Fruit fly (Drosophila melanogaster): ENCODE results near the gene CG42724.

Gene CG42724

dm6 chr3R:6394247-6394522, 26.1 kb upstream of the CG42724 start:
- no peak for TF ChIP-seq ttk (optimal IDR thresholded peaks at IDR 0.05)
- TF ChIP-seq psq (optimal IDR thresholded peaks at IDR 0.05): no peak
- TF ChIP-seq Myc (optimal IDR thresholded peaks at IDR 0.05): no peak
- no peak for TF ChIP-seq h (optimal IDR thresholded peaks at IDR 0.05)
- no peak for TF ChIP-seq Sin3A (optimal IDR thresholded peaks at IDR 0.05)
- TF ChIP-seq insv (optimal IDR thresholded peaks at IDR 0.05): no peak

dm6 chr3R:6393515-6394246, 25.6 kb upstream of the CG42724 start:
- TF ChIP-seq h (optimal IDR thresholded peaks at IDR 0.05) (no peak), psq (optimal IDR thresholded peaks at IDR 0.05) (no peak), ttk (optimal IDR thresholded peaks at IDR 0.05) (no peak), Myc (optimal IDR thresholded peaks at IDR 0.05) (no peak), insv (optimal IDR thresholded peaks at IDR 0.05) (no peak), Sin3A (optimal IDR thresholded peaks at IDR 0.05) (no peak)

- TF ChIP-seq Sin3A (optimal IDR thresholded peaks at IDR 0.05): no peak
- no peak for TF ChIP-seq insv (optimal IDR thresholded peaks at IDR 0.05)
- no peak for TF ChIP-seq h (optimal IDR thresholded peaks at IDR 0.05)
- TF ChIP-seq psq (optimal IDR thresholded peaks at IDR 0.05): no peak
- no peak for TF ChIP-seq ttk (optimal IDR thresholded peaks at IDR 0.05)
- no peak for TF ChIP-seq Myc (optimal IDR thresholded peaks at IDR 0.05)
Observed at dm6 chr3R:6388414-6388830, 20.3 kb upstream of the CG42724 start.

dm6 chr3R:6383466-6383769, 15.3 kb upstream of the CG42724 start:
- TF ChIP-seq h (optimal IDR thresholded peaks at IDR 0.05) (no peak), psq (optimal IDR thresholded peaks at IDR 0.05) (no peak), ttk (optimal IDR thresholded peaks at IDR 0.05) (no peak), insv (optimal IDR thresholded peaks at IDR 0.05) (no peak), Myc (optimal IDR thresholded peaks at IDR 0.05) (no peak), Sin3A (optimal IDR thresholded peaks at IDR 0.05) (no peak)

- TF ChIP-seq insv (optimal IDR thresholded peaks at IDR 0.05): no peak
- TF ChIP-seq Sin3A (optimal IDR thresholded peaks at IDR 0.05): no peak
- TF ChIP-seq ttk (optimal IDR thresholded peaks at IDR 0.05): no peak
- no peak for TF ChIP-seq h (optimal IDR thresholded peaks at IDR 0.05)
- no peak for TF ChIP-seq Myc (optimal IDR thresholded peaks at IDR 0.05)
- no peak for TF ChIP-seq psq (optimal IDR thresholded peaks at IDR 0.05)
Observed at dm6 chr3R:6382733-6383465, 14.8 kb upstream of the CG42724 start, which contains the start of gene gzl. Gene gzl (plus strand): TSS chr3R:6382914.

- TF ChIP-seq insv (optimal IDR thresholded peaks at IDR 0.05) (no peak), Sin3A (optimal IDR thresholded peaks at IDR 0.05) (no peak), ttk (optimal IDR thresholded peaks at IDR 0.05) (no peak), Myc (optimal IDR thresholded peaks at IDR 0.05) (no peak), h (optimal IDR thresholded peaks at IDR 0.05) (no peak), psq (optimal IDR thresholded peaks at IDR 0.05) (no peak)
Observed at dm6 chr3R:6381784-6382183, 13.7 kb upstream of the CG42724 start.

- TF ChIP-seq insv (optimal IDR thresholded peaks at IDR 0.05): no peak
- TF ChIP-seq psq (optimal IDR thresholded peaks at IDR 0.05): no peak
- no peak for TF ChIP-seq Myc (optimal IDR thresholded peaks at IDR 0.05)
- no peak for TF ChIP-seq h (optimal IDR thresholded peaks at IDR 0.05)
- no peak for TF ChIP-seq ttk (optimal IDR thresholded peaks at IDR 0.05)
- no peak for TF ChIP-seq Sin3A (optimal IDR thresholded peaks at IDR 0.05)
Observed at dm6 chr3R:6380129-6380528, 12.0 kb upstream of the CG42724 start, which contains the start of the genes CG1024 and TfIIFalpha. Gene CG1024 (minus strand): TSS chr3R:6380328. Gene TfIIFalpha (plus strand): TSS chr3R:6380467.

- no peak for TF ChIP-seq insv (optimal IDR thresholded peaks at IDR 0.05)
- no peak for TF ChIP-seq h (optimal IDR thresholded peaks at IDR 0.05)
- TF ChIP-seq ttk (optimal IDR thresholded peaks at IDR 0.05): no peak
- no peak for TF ChIP-seq Myc (optimal IDR thresholded peaks at IDR 0.05)
- TF ChIP-seq Sin3A (optimal IDR thresholded peaks at IDR 0.05): no peak
- no peak for TF ChIP-seq psq (optimal IDR thresholded peaks at IDR 0.05)
Observed at dm6 chr3R:6377497-6377896, 9.4 kb upstream of the CG42724 start, which contains the start of gene CG42537. Gene CG42537 (plus strand): TSS chr3R:6377797.

- TF ChIP-seq Sin3A (optimal IDR thresholded peaks at IDR 0.05): no peak
Observed at dm6 chr3R:6375944-6376343, 7.9 kb upstream of the CG42724 start, which contains the start of gene CRAT. Gene CRAT (minus strand): TSS chr3R:6376044.

dm6 chr3R:6374307-6374574, 6.2 kb upstream of the CG42724 start, which contains the start of gene CG42564:
Gene CG42564 (plus strand): TSS chr3R:6374475.
- TF ChIP-seq insv (optimal IDR thresholded peaks at IDR 0.05) (no peak), psq (optimal IDR thresholded peaks at IDR 0.05) (no peak), Sin3A (optimal IDR thresholded peaks at IDR 0.05) (no peak), h (optimal IDR thresholded peaks at IDR 0.05) (no peak)

- no peak for TF ChIP-seq Myc (optimal IDR thresholded peaks at IDR 0.05)
- no peak for TF ChIP-seq psq (optimal IDR thresholded peaks at IDR 0.05)
- no peak for TF ChIP-seq insv (optimal IDR thresholded peaks at IDR 0.05)
- TF ChIP-seq Sin3A (optimal IDR thresholded peaks at IDR 0.05): no peak
- TF ChIP-seq ttk (optimal IDR thresholded peaks at IDR 0.05): no peak
- TF ChIP-seq h (optimal IDR thresholded peaks at IDR 0.05): no peak
Observed at dm6 chr3R:6373512-6374306, 5.6 kb upstream of the CG42724 start.

- no peak for TF ChIP-seq Myc (optimal IDR thresholded peaks at IDR 0.05)
- TF ChIP-seq insv (optimal IDR thresholded peaks at IDR 0.05): no peak
- TF ChIP-seq Sin3A (optimal IDR thresholded peaks at IDR 0.05): no peak
- no peak for TF ChIP-seq ttk (optimal IDR thresholded peaks at IDR 0.05)
- TF ChIP-seq psq (optimal IDR thresholded peaks at IDR 0.05): no peak
- no peak for TF ChIP-seq h (optimal IDR thresholded peaks at IDR 0.05)
Observed at dm6 chr3R:6368550-6369238, 606 bp upstream of the CG42724 start, which contains the start of gene CG10286. Gene CG10286 (plus strand): TSS chr3R:6368965.

All from Kc167 (cell line).